Fruit fly (Drosophila melanogaster) S2 (cell line): ENCODE results near the gene aly.

Source experiments
- CG8478 ChIP-seq: fragments of >200 bp; optimal IDR thresholded peaks from 2 replicates; lab custom pipeline; 2018
- CTCF ChIP-seq, 2 experiments: fragments of >200 bp; optimal IDR thresholded peaks; 2 replicates each; lab custom pipeline; 2018

dm6 chr3L:3052110-3052871 lies 26.0 kb upstream of the aly start, which contains the start of gene CG1271:
- TF ChIP-seq CG8478 (lab: Kevin White, UChicago) (no peak), CTCF (optimal IDR thresholded peaks at IDR 0.05; lab: Kevin White, UChicago) (peak; percentile 6 to 39)
